Fruit fly (Drosophila melanogaster) whole organism, embryonic: Measurements from ENCODE around the gene CG42676.

ENCODE experiments used
- Atf-2 ChIP-seq: fragments of 200-800 bp; sonication (Bioruptor generic); optimal IDR thresholded peaks from 2 replicates; lab custom pipeline; 2016; ENCODE audit warnings: missing biosample characterization, missing genetic modification characterization
- CG11456 ChIP-seq: fragments of 200-800 bp; sonication (Bioruptor generic); IDR thresholded peaks from 3 replicates; pipeline ENCODE4 v1.3.6; 2022; ENCODE audit warnings: missing biosample characterization, missing genetic modification characterization
- CG14965 ChIP-seq: fragments of 200-800 bp; sonication (Bioruptor generic); optimal IDR thresholded peaks from 2 replicates; lab custom pipeline; 2016; ENCODE audit warnings: missing biosample characterization, missing genetic modification characterization, borderline replicate concordance
- CG1647 ChIP-seq: fragments of 200-800 bp; sonication (Bioruptor generic); optimal IDR thresholded peaks from 3 replicates; lab custom pipeline; 2016; ENCODE audit warnings: missing biosample characterization, missing genetic modification characterization
- CG17568 ChIP-seq: fragments of 200-800 bp; sonication (Bioruptor generic); optimal IDR thresholded peaks from 2 replicates; lab custom pipeline; 2018; ENCODE audit warnings: missing biosample characterization, mild to moderate bottlenecking, missing genetic modification characterization, moderate library complexity
- CG34224 ChIP-seq: fragments of 200-800 bp; sonication (Bioruptor generic); IDR thresholded peaks from 3 replicates; pipeline ENCODE4 v1.3.6; 2022; ENCODE audit warnings: missing biosample characterization, missing genetic modification characterization; ENCODE audit not compliant: partially characterized antibody
- CoRest ChIP-seq: fragments of 200-800 bp; sonication (Bioruptor generic); optimal IDR thresholded peaks from 3 replicates; lab custom pipeline; 2018; ENCODE audit warnings: missing biosample characterization, mild to moderate bottlenecking, missing genetic modification characterization, moderate library complexity
- E2f2 ChIP-seq: fragments of 200-800 bp; sonication (Bioruptor generic); IDR thresholded peaks from 2 replicates; pipeline ENCODE4 v1.3.6; 2022; ENCODE audit warnings: missing biosample characterization, missing genetic modification characterization
- Scr ChIP-seq: fragments of 200-800 bp; sonication (Bioruptor generic); IDR thresholded peaks from 2 replicates; pipeline ENCODE4 v1.3.6; 2022; ENCODE audit warnings: missing biosample characterization, missing genetic modification characterization; ENCODE audit not compliant: partially characterized antibody
- TFAM ChIP-seq: fragments of 200-800 bp; sonication (Bioruptor generic); optimal IDR thresholded peaks from 2 replicates; lab custom pipeline; 2017; ENCODE audit warnings: missing biosample characterization, missing genetic modification characterization, inconsistent platforms
- fru ChIP-seq: fragments of >200 bp; optimal IDR thresholded peaks from 2 replicates; lab custom pipeline; 2017
- sim ChIP-seq: fragments of 200-800 bp; sonication (Bioruptor generic); IDR thresholded peaks from 2 replicates; pipeline ENCODE4 v1.3.6; 2022; ENCODE audit warnings: missing biosample characterization, missing genetic modification characterization

DNA sequence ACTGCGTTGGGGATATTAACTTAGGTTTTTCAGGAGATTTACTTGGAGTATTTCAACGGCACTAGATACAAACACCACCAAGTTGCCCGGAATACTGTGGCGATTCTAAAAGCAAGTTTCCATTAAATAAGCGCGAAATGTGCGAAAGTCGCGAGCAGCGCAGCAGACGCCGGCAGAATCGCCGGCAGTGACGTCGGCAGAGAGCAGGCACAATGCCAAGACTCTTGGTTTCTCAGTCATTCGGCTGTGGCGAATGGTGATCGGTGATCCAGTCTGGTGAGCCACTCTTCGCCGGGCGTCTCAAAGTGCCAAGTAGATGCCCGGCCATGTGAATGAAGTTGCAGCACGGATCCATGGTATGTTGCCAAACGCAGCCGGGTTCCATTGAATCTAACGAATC lies 32.2 kb downstream of the CG42676 start, which contains the start of gene Cpr62Bb:
- TF ChIP-seq E2f2 (GFP tag; lab: Robert Waterston, UW) = no peak
- TF ChIP-seq CG14965 = no peak
- TF ChIP-seq CG11456 (GFP tag; lab: Robert Waterston, UW) = no peak
- TF ChIP-seq fru = no peak
- TF ChIP-seq Atf-2 (GFP tag; lab: Kevin White, UChicago) = no peak
- no peak for TF ChIP-seq TFAM
- no peak for TF ChIP-seq CG34224
- TF ChIP-seq sim = no peak
- no peak for TF ChIP-seq CG17568 (GFP tag; lab: Kevin White, UChicago)
- TF ChIP-seq Scr = no peak
- TF ChIP-seq CoRest = no peak
- no peak for TF ChIP-seq CG1647
